Fruit fly (Drosophila melanogaster): ENCODE measurements around the gene CG31697.

- TF ChIP-seq dysf (GFP tag; IDR thresholded peaks at IDR 0.05) (no peak), GATAe (GFP tag; conservative IDR thresholded peaks at IDR 0.05) (no peak), cato (GFP tag; optimal IDR thresholded peaks at IDR 0.05; ENCODE audit: borderline replicate concordance) (no peak), Dip3 (GFP tag; optimal IDR thresholded peaks at IDR 0.05) (no peak), CG8478 (optimal IDR thresholded peaks at IDR 0.05) (no peak), caup (GFP tag; optimal IDR thresholded peaks at IDR 0.05; ENCODE audit: severe bottlenecking) (no peak)
Measured at dm6 chr2L:19497983-19498382, 37.3 kb upstream of the CG31697 start, which contains the start of gene Top3alpha.

Data from whole organism, embryonic.